Fruit fly (Drosophila melanogaster): ENCODE results near the gene CG34039.

- no peak for TF ChIP-seq sv (GFP tag; optimal IDR thresholded peaks at IDR 0.05)
- no peak for TF ChIP-seq Abd-B (GFP tag; optimal IDR thresholded peaks at IDR 0.05)
- TF ChIP-seq Hr78 (GFP tag; optimal IDR thresholded peaks at IDR 0.05), result no peak
- TF ChIP-seq Myc (optimal IDR thresholded peaks at IDR 0.05), result no peak
- no peak for TF ChIP-seq br (GFP tag; optimal IDR thresholded peaks at IDR 0.05)
- no peak for TF ChIP-seq jim (GFP tag; optimal IDR thresholded peaks at IDR 0.05)
- no peak for TF ChIP-seq usp (GFP tag; optimal IDR thresholded peaks at IDR 0.05)
Observed at dm6 chr3L:14533110-14533509, 26.7 kb upstream of the CG34039 start.
